Worm (Caenorhabditis elegans) whole organism, L4/young adult: ENCODE data around the gene znf-706.

ENCODE experiments used
- W03F9.2 ChIP-seq: fragments of 150-350 bp; optimal IDR thresholded peaks from 2 replicates; lab custom pipeline; 2014; ENCODE audit warnings: missing biosample characterization, missing genetic modification characterization
- dao-5 ChIP-seq: sonication (generic microtip); optimal IDR thresholded peaks from 2 replicates; lab custom pipeline; 2016; ENCODE audit warnings: missing genotype, missing genetic modification characterization, moderate library complexity, missing compliant biosample characterization
- him-1 ChIP-seq: sonication (generic microtip); optimal IDR thresholded peaks from 2 replicates; lab custom pipeline; 2016; ENCODE audit warnings: missing genotype, missing genetic modification reagents, missing genetic modification characterization, missing compliant biosample characterization

Gene znf-706

DNA sequence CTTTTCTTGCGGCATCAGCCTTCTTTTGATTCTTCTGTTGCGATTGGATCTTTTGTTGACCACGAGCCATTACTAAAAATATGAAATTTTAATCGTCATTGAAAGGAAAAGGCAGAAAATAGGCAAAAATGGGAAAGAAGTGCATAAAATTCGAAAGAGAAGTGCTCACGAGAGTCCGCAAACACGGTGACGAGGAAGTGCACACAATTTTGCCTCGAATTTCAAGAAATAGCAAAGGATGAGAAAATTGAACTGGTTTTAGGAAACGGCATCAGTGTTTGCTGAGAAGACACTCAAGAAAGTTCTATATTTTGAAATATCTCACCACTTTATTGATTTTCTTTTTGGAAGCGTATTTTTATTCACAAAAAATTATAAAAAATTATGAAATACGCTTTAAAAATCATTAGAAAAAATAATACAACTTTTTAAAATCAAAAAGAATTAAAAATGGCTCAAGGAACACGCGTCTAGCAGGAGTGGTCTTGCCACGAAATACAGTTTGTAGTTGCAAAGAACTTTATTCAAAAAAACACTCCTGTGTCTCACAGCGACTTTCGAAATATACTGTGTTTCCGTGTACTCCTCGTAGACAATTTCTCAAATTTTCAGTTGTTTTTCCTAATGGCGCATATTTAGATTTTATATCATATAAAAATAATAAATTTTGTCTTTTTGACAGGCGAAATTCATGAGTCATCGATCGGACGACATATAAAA, at the start of gene znf-706, which contains the start of gene cpna-3:
TSS of gene znf-706 (minus strand) at position 72 of the 720 bp plus-strand sequence.
TSS of gene cpna-3 (plus strand) at position 683 of the 720 bp plus-strand sequence.
- peak; percentile 52 for TF ChIP-seq W03F9.2
- no peak for TF ChIP-seq dao-5
- no peak for TF ChIP-seq him-1 (tag; lab: Kevin White, UChicago)

ce11 chrIV:9144405-9144804, 48.4 kb upstream of the znf-706 start, which contains the start of gene flp-1:
Gene flp-1, plus strand, starts transcription at chrIV:9144705.
- TF ChIP-seq W03F9.2 (no peak), him-1 (tag; lab: Kevin White, UChicago) (no peak), dao-5 (no peak)

DNA sequence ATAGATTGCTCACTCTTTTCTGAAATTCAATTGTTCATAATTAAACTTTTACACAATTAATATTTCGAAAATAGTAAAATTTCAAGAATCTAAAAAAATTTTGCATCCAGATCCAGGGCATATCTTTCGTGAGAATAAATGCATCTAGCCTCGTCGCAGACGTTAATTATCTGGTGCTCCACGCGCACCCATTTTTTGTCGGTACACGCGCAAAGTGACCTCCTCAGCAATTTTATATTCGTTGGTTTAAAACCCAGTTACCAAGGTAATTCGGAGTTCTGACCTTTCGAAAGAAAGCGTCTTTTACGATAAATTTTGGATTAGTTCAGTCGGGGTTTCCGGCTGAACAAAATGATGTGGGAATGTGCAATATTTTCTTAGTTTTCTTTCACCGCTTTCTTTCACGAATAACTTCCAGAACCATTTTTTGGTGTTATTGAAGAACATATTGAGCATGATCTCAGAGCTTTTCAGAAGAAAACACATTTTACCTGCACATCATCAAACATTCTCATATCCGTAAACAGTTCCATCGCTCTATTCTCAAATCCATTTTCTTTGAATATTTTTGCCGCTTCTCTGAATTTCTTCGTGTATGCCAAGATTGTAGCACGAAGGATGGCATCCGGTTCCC, 44.3 kb upstream of the znf-706 start:
- TF ChIP-seq W03F9.2: no peak

- TF ChIP-seq dao-5: no peak
- no peak for TF ChIP-seq him-1 (tag; lab: Kevin White, UChicago)
- TF ChIP-seq W03F9.2: no peak
Observed at ce11 chrIV:9135377-9135776, 39.3 kb upstream of the znf-706 start, which contains the start of gene delm-1. Gene delm-1, minus strand, starts transcription at chrIV:9135477.

- TF ChIP-seq W03F9.2: no peak
- no peak for TF ChIP-seq dao-5
- TF ChIP-seq him-1 (tag; lab: Kevin White, UChicago): no peak
Observed at ce11 chrIV:9130605-9131004, 34.6 kb upstream of the znf-706 start.

DNA sequence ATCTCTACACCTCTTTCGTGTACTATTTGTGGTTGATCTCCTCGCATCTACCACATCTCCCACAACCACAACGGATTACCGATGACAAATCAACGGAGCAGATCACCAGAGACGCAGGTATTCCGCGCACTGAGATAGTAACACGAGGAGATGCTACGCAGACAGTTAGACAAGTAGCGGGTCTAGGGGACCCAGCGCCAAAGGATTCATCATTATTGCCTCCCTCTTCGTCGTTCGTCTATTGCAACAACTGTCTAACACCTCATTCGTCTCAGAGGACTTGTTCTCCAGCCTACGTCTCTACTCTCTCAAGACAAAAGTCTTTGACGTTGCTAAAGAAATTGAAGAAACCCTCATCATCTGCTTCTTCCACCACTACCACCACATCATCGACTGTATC, 25.5 kb upstream of the znf-706 start:
- no peak for TF ChIP-seq him-1 (tag; lab: Kevin White, UChicago)
- TF ChIP-seq dao-5: no peak
- TF ChIP-seq W03F9.2: no peak

- no peak for TF ChIP-seq him-1 (tag; lab: Kevin White, UChicago)
- no peak for TF ChIP-seq dao-5
- TF ChIP-seq W03F9.2: no peak
Observed at ce11 chrIV:9120220-9120619, 24.2 kb upstream of the znf-706 start.

DNA sequence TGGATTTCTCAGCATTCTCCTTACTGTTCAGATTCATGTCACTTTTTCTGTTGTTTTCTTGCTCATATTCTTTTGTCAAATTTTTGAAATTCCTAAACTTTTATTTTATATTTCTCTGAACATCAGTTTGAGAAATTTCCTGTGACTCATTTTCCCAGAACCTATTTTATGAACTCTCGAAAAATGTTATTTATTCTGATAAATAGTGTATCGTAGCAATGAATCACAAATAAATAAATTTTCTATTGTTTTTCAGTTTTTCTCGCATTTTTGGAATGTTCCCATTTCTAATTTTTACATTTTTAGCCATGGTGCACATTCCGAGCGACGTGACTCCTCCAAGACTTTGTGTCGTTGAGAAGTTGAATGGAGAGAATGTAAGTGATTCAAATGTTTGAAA, 22.8 kb upstream of the znf-706 start, which contains the start of gene nrfl-1:
TSS of gene nrfl-1 (plus strand) at position 301 of the 400 bp plus-strand sequence.
- TF ChIP-seq him-1 (tag; lab: Kevin White, UChicago) (no peak), W03F9.2 (no peak), dao-5 (no peak)

DNA sequence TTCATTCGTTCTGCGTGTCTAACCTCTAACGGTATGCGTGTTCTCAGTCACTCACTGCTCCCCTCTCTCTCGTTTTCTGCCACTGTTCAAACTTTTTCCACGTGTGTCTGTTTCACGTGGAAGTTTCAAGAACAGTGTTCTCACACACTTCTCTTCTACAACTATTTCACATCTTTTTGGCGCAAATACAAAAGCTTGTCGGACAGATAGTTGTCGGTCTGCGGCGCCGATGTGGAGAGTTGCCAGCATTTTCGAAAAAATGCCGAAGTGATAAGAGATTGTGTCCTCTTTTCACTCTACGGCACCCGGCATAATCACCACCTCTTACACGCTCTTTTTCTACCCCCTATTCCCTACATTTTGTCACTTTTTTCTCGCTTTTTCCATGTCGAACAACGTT, 22.3 kb upstream of the znf-706 start:
- no peak for TF ChIP-seq him-1 (tag; lab: Kevin White, UChicago)
- no peak for TF ChIP-seq W03F9.2
- TF ChIP-seq dao-5: no peak

ce11 chrIV:9117700-9118099, 21.7 kb upstream of the znf-706 start:
- no peak for TF ChIP-seq W03F9.2

- TF ChIP-seq W03F9.2 (no peak), him-1 (tag; lab: Kevin White, UChicago) (no peak), dao-5 (no peak)
Observed at ce11 chrIV:9116452-9116851, 20.4 kb upstream of the znf-706 start.

ce11 chrIV:9114078-9114477, 18.0 kb upstream of the znf-706 start:
- TF ChIP-seq dao-5: no peak
- TF ChIP-seq him-1 (tag; lab: Kevin White, UChicago): no peak
- no peak for TF ChIP-seq W03F9.2

DNA sequence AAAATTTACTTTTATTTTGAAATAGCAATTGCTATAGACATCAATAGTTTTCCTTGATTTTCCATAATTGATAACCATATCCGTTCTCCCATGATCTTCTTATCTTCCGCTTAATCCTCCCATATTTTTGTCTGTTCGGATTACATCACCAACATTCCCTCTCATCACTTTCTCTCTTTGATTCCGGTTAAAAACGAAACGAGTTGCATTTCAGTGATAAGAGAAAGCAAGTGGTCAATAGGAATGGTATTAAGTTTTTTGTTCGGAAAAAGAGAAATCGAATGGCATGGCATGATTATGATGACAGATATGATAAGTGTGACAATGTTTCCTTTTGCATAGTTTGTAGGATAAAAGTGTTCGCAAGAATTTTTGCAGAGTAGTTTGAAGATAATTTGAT, 16.0 kb upstream of the znf-706 start:
- no peak for TF ChIP-seq W03F9.2
- no peak for TF ChIP-seq dao-5
- TF ChIP-seq him-1 (tag; lab: Kevin White, UChicago): no peak

ce11 chrIV:9108631-9109030, 12.6 kb upstream of the znf-706 start, which contains the start of gene aly-1:
Gene aly-1, plus strand, starts transcription at chrIV:9108931.
- no peak for TF ChIP-seq him-1 (tag; lab: Kevin White, UChicago)
- no peak for TF ChIP-seq W03F9.2
- TF ChIP-seq dao-5: no peak

DNA sequence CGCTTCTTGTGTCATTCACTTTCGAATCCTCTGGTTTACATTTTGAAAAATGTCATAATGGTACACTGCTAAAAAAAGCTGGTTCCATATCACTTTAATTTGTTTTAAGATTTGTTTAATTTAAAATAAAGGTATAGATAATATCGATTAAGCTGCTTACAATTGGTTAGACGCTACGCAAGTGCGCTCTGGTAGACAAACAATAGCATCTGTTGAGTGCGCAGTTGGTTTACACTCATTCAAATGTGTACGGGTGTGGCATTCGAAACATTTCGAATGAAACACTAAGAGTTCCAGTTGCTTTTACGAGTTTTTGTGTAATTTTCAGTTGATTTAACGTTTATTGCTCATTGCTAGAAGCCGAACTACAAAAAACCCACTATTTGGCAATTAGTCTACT, 11.4 kb upstream of the znf-706 start:
- no peak for TF ChIP-seq dao-5
- TF ChIP-seq him-1 (tag; lab: Kevin White, UChicago): no peak
- TF ChIP-seq W03F9.2: no peak
